Worm (Caenorhabditis elegans): ENCODE data around the gene afmd-2.
A peak's percentile ranks its signal among the peaks of the same experiment; 100 is the strongest.

afmd-2 gene

ce11 chrIV:13487019-13487418 lies 22.0 kb upstream of the afmd-2 start (continued):
- TF ChIP-seq rnt-1 (tag; optimal IDR thresholded peaks at IDR 0.05) (no peak), ztf-4 (tag; optimal IDR thresholded peaks at IDR 0.05) (no peak), nhr-20 (tag; optimal IDR thresholded peaks at IDR 0.05) (peak; percentile 8), elt-2 (tag; optimal IDR thresholded peaks at IDR 0.05) (no peak), blmp-1 (tag; optimal IDR thresholded peaks at IDR 0.05) (no peak), nhr-71 (tag; optimal IDR thresholded peaks at IDR 0.05) (peak; percentile 48), aly-2 (tag; optimal IDR thresholded peaks at IDR 0.05) (no peak), nhr-19 (GFP tag; conservative IDR thresholded peaks at IDR 0.05) (peak; percentile 13; the same call in 1 of the 2 replicates), lin-15B (tag; optimal IDR thresholded peaks at IDR 0.05) (no peak), ceh-63 (GFP tag; optimal IDR thresholded peaks at IDR 0.05) (no peak), unc-98 (GFP tag; IDR thresholded peaks at IDR 0.05) (peak; percentile 26; the same call in 1 of the 2 replicates), pax-3 (tag; optimal IDR thresholded peaks at IDR 0.05) (peak; percentile 15), unc-86 (tag; optimal IDR thresholded peaks at IDR 0.05) (no peak), sptf-1 (tag; optimal IDR thresholded peaks at IDR 0.05) (no peak), egl-13 (tag; optimal IDR thresholded peaks at IDR 0.05) (no peak), sup-37 (GFP tag; optimal IDR thresholded peaks at IDR 0.05) (no peak), nhr-77 (tag; optimal IDR thresholded peaks at IDR 0.05) (no peak), ztf-11 (tag; optimal IDR thresholded peaks at IDR 0.05) (peak in 1 of 2 experiments; percentile 56), dpl-1 (GFP tag; optimal IDR thresholded peaks at IDR 0.05) (no peak), ceh-90 (tag; optimal IDR thresholded peaks at IDR 0.05) (no peak), ama-1 (optimal IDR thresholded peaks at IDR 0.05) (no peak), C04F5.9 (tag; optimal IDR thresholded peaks at IDR 0.05) (no peak), alr-1 (tag; optimal IDR thresholded peaks at IDR 0.05; ENCODE audit: borderline replicate concordance) (no peak), zip-4 (GFP tag; optimal IDR thresholded peaks at IDR 0.05) (no peak), C34B4.2 (tag; optimal IDR thresholded peaks at IDR 0.05) (no peak), C16A3.4 (tag; optimal IDR thresholded peaks at IDR 0.05) (no peak), sox-4 (tag; optimal IDR thresholded peaks at IDR 0.05) (no peak), unc-30 (tag; optimal IDR thresholded peaks at IDR 0.05) (no peak), F16B12.6 (tag; optimal IDR thresholded peaks at IDR 0.05) (no peak), mdl-1 (tag; optimal IDR thresholded peaks at IDR 0.05) (no peak), fkh-10 (GFP tag; optimal IDR thresholded peaks at IDR 0.05) (no peak), nhr-76 (tag; optimal IDR thresholded peaks at IDR 0.05) (no peak), nhr-12 (tag; optimal IDR thresholded peaks at IDR 0.05) (no peak), hlh-4 (tag; optimal IDR thresholded peaks at IDR 0.05) (no peak), irx-1 (tag; optimal IDR thresholded peaks at IDR 0.05) (no peak), unc-130 (tag; optimal IDR thresholded peaks at IDR 0.05) (no peak), lsy-2 (tag; optimal IDR thresholded peaks at IDR 0.05) (no peak), ces-1 (GFP tag; optimal IDR thresholded peaks at IDR 0.05) (no peak), fos-1 (tag; optimal IDR thresholded peaks at IDR 0.05) (no peak), nhr-28 (tag; optimal IDR thresholded peaks at IDR 0.05) (no peak), dsc-1 (tag; optimal IDR thresholded peaks at IDR 0.05) (peak; percentile 3), egl-27 (tag; optimal IDR thresholded peaks at IDR 0.05) (no peak), nhr-237 (tag; optimal IDR thresholded peaks at IDR 0.05) (no peak), lir-3 (tag; optimal IDR thresholded peaks at IDR 0.05; ENCODE audit: poor library complexity) (peak; percentile 74), ceh-88 (GFP tag; IDR thresholded peaks at IDR 0.05) (0 out of 2 replicates have a peak, but pooled peaks have one; percentile 16), pqm-1 (tag; optimal IDR thresholded peaks at IDR 0.05) (no peak), hlh-17 (GFP tag; optimal IDR thresholded peaks at IDR 0.05; ENCODE audit: borderline replicate concordance) (no peak), efl-3 (GFP tag; optimal IDR thresholded peaks at IDR 0.05) (no peak), mef-2 (tag; optimal IDR thresholded peaks at IDR 0.05) (no peak)

All from whole organism, L1 larva.